Fruit fly (Drosophila melanogaster) whole organism, wandering third instar larva: Measurements from ENCODE around the gene CG12581.

Experiments used
- Abd-B ChIP-seq: fragments of >200 bp; optimal IDR thresholded peaks from 2 replicates; lab custom pipeline; 2017; ENCODE audit warnings: missing biosample characterization, missing genetic modification characterization
- CG32264 ChIP-seq: fragments of 200-800 bp; sonication (Bioruptor generic); optimal IDR thresholded peaks from 2 replicates; lab custom pipeline; 2016; ENCODE audit warnings: missing biosample characterization, missing genetic modification characterization
- GATAd ChIP-seq: sonication (Bioruptor generic); optimal IDR thresholded peaks from 2 replicates; lab custom pipeline; 2016; ENCODE audit warnings: missing biosample characterization, missing genetic modification characterization
- Hnf4 ChIP-seq: fragments of 200-800 bp; sonication (Bioruptor generic); optimal IDR thresholded peaks from 2 replicates; lab custom pipeline; 2016; ENCODE audit warnings: missing biosample characterization, mild to moderate bottlenecking, missing genetic modification characterization
- Jra ChIP-seq: sonication (Bioruptor generic); optimal IDR thresholded peaks from 2 replicates; lab custom pipeline; 2016; ENCODE audit warnings: missing biosample characterization, missing genetic modification characterization
- Myc ChIP-seq: fragments of >200 bp; optimal IDR thresholded peaks from 2 replicates; lab custom pipeline; 2017
- N ChIP-seq: fragments of >200 bp; optimal IDR thresholded peaks from 2 replicates; lab custom pipeline; 2018; ENCODE audit warnings: missing biosample characterization, missing external identifiers, missing genetic modification characterization
- h ChIP-seq: fragments of 200-800 bp; sonication (Bioruptor generic); optimal IDR thresholded peaks from 3 replicates; lab custom pipeline; 2016; ENCODE audit warnings: missing biosample characterization, mild to moderate bottlenecking, missing genetic modification characterization
- jim ChIP-seq: fragments of 175-275, 200-325 bp; sonication (Bioruptor generic); optimal IDR thresholded peaks from 2 replicates; lab custom pipeline; 2016; ENCODE audit warnings: missing biosample characterization, mild to moderate bottlenecking, missing genetic modification characterization
- lola ChIP-seq: fragments of >200 bp; optimal IDR thresholded peaks from 2 replicates; lab custom pipeline; 2017; ENCODE audit warnings: missing biosample characterization, missing genetic modification characterization
- sv ChIP-seq: fragments of 200-800 bp; sonication (Bioruptor generic); optimal IDR thresholded peaks from 3 replicates; lab custom pipeline; 2016; ENCODE audit warnings: missing biosample characterization, missing genetic modification characterization
- woc ChIP-seq: sonication (Bioruptor generic); optimal IDR thresholded peaks from 2 replicates; lab custom pipeline; 2016; ENCODE audit warnings: missing biosample characterization, mild to moderate bottlenecking, missing genetic modification characterization

DNA sequence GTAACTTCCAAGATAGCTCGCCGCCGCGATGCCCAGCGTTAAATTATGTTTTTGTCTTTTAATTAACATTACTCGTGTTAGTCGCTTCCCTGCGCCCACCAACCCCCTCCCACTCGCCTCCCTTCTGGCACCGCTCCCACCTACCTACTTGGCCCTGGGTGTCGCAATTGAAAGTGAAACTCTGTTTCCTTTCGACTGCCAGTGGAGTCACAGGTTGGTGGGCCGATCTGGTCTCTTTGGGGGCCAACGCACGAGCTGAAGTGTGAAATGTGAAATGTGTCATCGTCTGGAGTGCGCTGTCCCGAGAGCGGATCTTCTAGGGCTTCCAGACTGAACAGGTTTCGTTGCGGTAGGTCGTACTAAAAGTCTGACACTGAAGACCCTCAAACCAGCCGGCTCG, 40.2 kb downstream of the CG12581 start:
- TF ChIP-seq Hnf4 (GFP tag; lab: Kevin White, UChicago) (no peak), N (GFP tag; lab: Kevin White, UChicago) (no peak), jim (no peak), Myc (no peak), Jra (GFP tag; lab: Kevin White, UChicago) (no peak), woc (GFP tag; lab: Kevin White, UChicago) (no peak), h (GFP tag; lab: Kevin White, UChicago) (no peak), GATAd (GFP tag; lab: Kevin White, UChicago) (no peak), sv (GFP tag; lab: Kevin White, UChicago) (no peak), Abd-B (GFP tag; lab: Kevin White, UChicago) (no peak), lola (GFP tag; lab: Kevin White, UChicago) (no peak), CG32264 (no peak)
